Fruit fly (Drosophila melanogaster) whole organism, wandering third instar larva: Measurements from ENCODE around the gene CG31542.

Experiments
- Abd-B ChIP-seq: fragments of >200 bp; optimal IDR thresholded peaks from 2 replicates; lab custom pipeline; 2017; ENCODE audit warnings: missing biosample characterization, missing genetic modification characterization
- CG32264 ChIP-seq: fragments of 200-800 bp; sonication (Bioruptor generic); optimal IDR thresholded peaks from 2 replicates; lab custom pipeline; 2016; ENCODE audit warnings: missing biosample characterization, missing genetic modification characterization
- CG9705 ChIP-seq: fragments of 200-800 bp; sonication (Bioruptor generic); optimal IDR thresholded peaks from 2 replicates; lab custom pipeline; 2018; ENCODE audit warnings: missing biosample characterization, mild to moderate bottlenecking, missing genetic modification characterization
- CrebA ChIP-seq: fragments of 200-800 bp; sonication (Bioruptor generic); optimal IDR thresholded peaks from 2 replicates; lab custom pipeline; 2016; ENCODE audit warnings: missing biosample characterization, mild to moderate bottlenecking, missing genetic modification characterization, borderline replicate concordance
- Dfd ChIP-seq: fragments of >200 bp; optimal IDR thresholded peaks from 2 replicates; lab custom pipeline; 2017; ENCODE audit warnings: missing biosample characterization, missing genetic modification characterization
- Dif ChIP-seq: fragments of 200-275, 200-300 bp; sonication (Bioruptor generic); optimal IDR thresholded peaks from 2 replicates; lab custom pipeline; 2018; ENCODE audit warnings: missing biosample characterization, missing genetic modification characterization; ENCODE audit not compliant: partially characterized antibody
- GATAd ChIP-seq: sonication (Bioruptor generic); optimal IDR thresholded peaks from 2 replicates; lab custom pipeline; 2016; ENCODE audit warnings: missing biosample characterization, missing genetic modification characterization
- HLH106 ChIP-seq: fragments of 200-800 bp; optimal IDR thresholded peaks from 3 replicates; lab custom pipeline; 2019; ENCODE audit warnings: missing biosample characterization, mild to moderate bottlenecking, missing genetic modification characterization, moderate library complexity
- Hnf4 ChIP-seq: fragments of 200-800 bp; sonication (Bioruptor generic); optimal IDR thresholded peaks from 2 replicates; lab custom pipeline; 2016; ENCODE audit warnings: missing biosample characterization, mild to moderate bottlenecking, missing genetic modification characterization
- Hr78 ChIP-seq: fragments of >200 bp; optimal IDR thresholded peaks from 2 replicates; lab custom pipeline; 2017; ENCODE audit warnings: missing biosample characterization, missing genetic modification characterization
- Hr83 ChIP-seq: fragments of 200-300 bp; sonication (Bioruptor generic); optimal IDR thresholded peaks from 2 replicates; lab custom pipeline; 2016; ENCODE audit warnings: missing biosample characterization, mild to moderate bottlenecking, missing genetic modification characterization, moderate library complexity; ENCODE audit not compliant: poor library complexity, severe bottlenecking
- Jra ChIP-seq: sonication (Bioruptor generic); optimal IDR thresholded peaks from 2 replicates; lab custom pipeline; 2016; ENCODE audit warnings: missing biosample characterization, missing genetic modification characterization
- Mio ChIP-seq: sonication (Bioruptor generic); optimal IDR thresholded peaks from 2 replicates; lab custom pipeline; 2016; ENCODE audit warnings: missing biosample characterization, missing genetic modification characterization
- Myc ChIP-seq: fragments of >200 bp; optimal IDR thresholded peaks from 2 replicates; lab custom pipeline; 2017
- N ChIP-seq: fragments of >200 bp; optimal IDR thresholded peaks from 2 replicates; lab custom pipeline; 2018; ENCODE audit warnings: missing biosample characterization, missing external identifiers, missing genetic modification characterization
- OdsH ChIP-seq: fragments of 200-800 bp; sonication (Bioruptor generic); optimal IDR thresholded peaks from 2 replicates; lab custom pipeline; 2016; ENCODE audit warnings: missing biosample characterization, mild to moderate bottlenecking, missing genetic modification characterization
- Rel ChIP-seq, 2 experiments: fragments of 200-800 bp; sonication (Bioruptor generic) in 1 of 2; optimal IDR thresholded peaks; 2 replicates in 1 of 2; 3 replicates in 1 of 2; lab custom pipeline; 2016 to 2019; ENCODE audit warnings: mild to moderate bottlenecking in 2 of 2, missing biosample characterization in 2 of 2, missing genetic modification characterization in 2 of 2, moderate library complexity in 1 of 2
- Sp1 ChIP-seq: fragments of 200-800 bp; sonication (Bioruptor generic); optimal IDR thresholded peaks from 3 replicates; lab custom pipeline; 2019; ENCODE audit warnings: missing biosample characterization, mild to moderate bottlenecking, missing genetic modification characterization, moderate library complexity
- Vsx2 ChIP-seq: fragments of 200-300, 225-300 bp; sonication (Bioruptor generic); optimal IDR thresholded peaks from 2 replicates; lab custom pipeline; 2018; ENCODE audit warnings: missing biosample characterization, missing genetic modification characterization; ENCODE audit not compliant: partially characterized antibody
- br ChIP-seq: fragments of 200-800 bp; sonication (Bioruptor generic); optimal IDR thresholded peaks from 2 replicates; lab custom pipeline; 2016; ENCODE audit warnings: missing biosample characterization, missing genetic modification characterization
- brk ChIP-seq: fragments of 200-800 bp; sonication (Bioruptor generic); optimal IDR thresholded peaks from 2 replicates; lab custom pipeline; 2016; ENCODE audit warnings: missing biosample characterization, mild to moderate bottlenecking, missing genetic modification characterization
- dl ChIP-seq, 2 experiments: fragments of 175-275, 200-275 bp in 1 of 2; fragments of 200-275 bp in 1 of 2; sonication (Bioruptor generic); optimal IDR thresholded peaks; lab custom pipeline; 2018; ENCODE audit warnings: mild to moderate bottlenecking in 2 of 2, missing biosample characterization in 2 of 2, missing genetic modification characterization in 2 of 2, moderate library complexity in 2 of 2; ENCODE audit not compliant: partially characterized antibody in 2 of 2, insufficient read depth in 1 of 2
- dmrt93B ChIP-seq: fragments of 200-800 bp; sonication (Bioruptor generic); optimal IDR thresholded peaks from 2 replicates; lab custom pipeline; 2018; ENCODE audit warnings: missing biosample characterization, mild to moderate bottlenecking, missing genetic modification characterization
- dsf ChIP-seq: sonication (Bioruptor generic); optimal IDR thresholded peaks from 2 replicates; lab custom pipeline; 2016; ENCODE audit warnings: missing biosample characterization, missing genetic modification characterization, borderline replicate concordance
- ey ChIP-seq: fragments of 200-800 bp; sonication (Bioruptor generic); optimal IDR thresholded peaks from 2 replicates; lab custom pipeline; 2016; ENCODE audit warnings: missing biosample characterization, missing genetic modification characterization
- foxo ChIP-seq, 2 experiments: fragments of 200-800 bp; sonication (Bioruptor generic); optimal IDR thresholded peaks; 2 replicates in 1 of 2; 3 replicates in 1 of 2; lab custom pipeline; 2016 to 2017; ENCODE audit warnings: missing biosample characterization in 2 of 2, missing genetic modification characterization in 2 of 2
- fru ChIP-seq: fragments of 200-800 bp; sonication (Bioruptor generic); optimal IDR thresholded peaks from 3 replicates; lab custom pipeline; 2016; ENCODE audit warnings: missing biosample characterization, mild to moderate bottlenecking, missing genetic modification characterization
- h ChIP-seq: fragments of 200-800 bp; sonication (Bioruptor generic); optimal IDR thresholded peaks from 3 replicates; lab custom pipeline; 2016; ENCODE audit warnings: missing biosample characterization, mild to moderate bottlenecking, missing genetic modification characterization
- jim ChIP-seq: fragments of 175-275, 200-325 bp; sonication (Bioruptor generic); optimal IDR thresholded peaks from 2 replicates; lab custom pipeline; 2016; ENCODE audit warnings: missing biosample characterization, mild to moderate bottlenecking, missing genetic modification characterization
- lola ChIP-seq: fragments of >200 bp; optimal IDR thresholded peaks from 2 replicates; lab custom pipeline; 2017; ENCODE audit warnings: missing biosample characterization, missing genetic modification characterization
- pan ChIP-seq: fragments of >200 bp; optimal IDR thresholded peaks from 2 replicates; lab custom pipeline; 2017
- psq ChIP-seq: fragments of 200-800 bp; sonication (Bioruptor generic); optimal IDR thresholded peaks from 3 replicates; lab custom pipeline; 2017; ENCODE audit warnings: missing biosample characterization, mild to moderate bottlenecking, missing genetic modification characterization, moderate library complexity
- rgr ChIP-seq: fragments of 200-800 bp; sonication (Bioruptor generic); optimal IDR thresholded peaks from 3 replicates; lab custom pipeline; 2016; ENCODE audit warnings: missing biosample characterization, mild to moderate bottlenecking, missing genetic modification characterization
- sage ChIP-seq: fragments of 200-800 bp; sonication (Bioruptor generic); optimal IDR thresholded peaks from 2 replicates; lab custom pipeline; 2016; ENCODE audit warnings: missing biosample characterization, mild to moderate bottlenecking, missing genetic modification characterization
- sv ChIP-seq: fragments of 200-800 bp; sonication (Bioruptor generic); optimal IDR thresholded peaks from 3 replicates; lab custom pipeline; 2016; ENCODE audit warnings: missing biosample characterization, missing genetic modification characterization
- tai ChIP-seq: sonication (Bioruptor generic); optimal IDR thresholded peaks from 2 replicates; lab custom pipeline; 2016; ENCODE audit warnings: missing biosample characterization, missing genetic modification characterization
- usp ChIP-seq: fragments of >200 bp; optimal IDR thresholded peaks from 2 replicates; lab custom pipeline; 2017; ENCODE audit warnings: missing biosample characterization, missing genetic modification characterization
- woc ChIP-seq: sonication (Bioruptor generic); optimal IDR thresholded peaks from 2 replicates; lab custom pipeline; 2016; ENCODE audit warnings: missing biosample characterization, mild to moderate bottlenecking, missing genetic modification characterization

The CG31542 gene

dm6 chr3R:5371563-5371962 is 2.2 kb downstream of the CG31542 start, which contains the start of gene Polr2F:
Polr2F (plus strand) TSS chr3R:5371795.
- TF ChIP-seq dmrt93B (GFP tag; lab: Kevin White, UChicago) (no peak), brk (no peak), woc (peak; percentile 96), sv (GFP tag; lab: Kevin White, UChicago) (peak; percentile 78), Dfd (GFP tag; lab: Kevin White, UChicago) (no peak), Mio (GFP tag; lab: Kevin White, UChicago) (peak; percentile 46), dsf (no peak), sage (peak; percentile 22), GATAd (GFP tag; lab: Kevin White, UChicago) (no peak), Dif (GFP tag; lab: Kevin White, UChicago) (no peak), OdsH (GFP tag; lab: Kevin White, UChicago) (peak; percentile 63), rgr (GFP tag; lab: Kevin White, UChicago) (peak; percentile 89), CrebA (GFP tag; lab: Kevin White, UChicago) (no peak), CG32264 (peak; percentile 66), Rel (GFP tag; optimal IDR thresholded peaks at IDR 0.05; lab: Kevin White, UChicago) (no peak), Rel (tag; optimal IDR thresholded peaks at IDR 0.05; lab: Kevin White, UChicago) (peak; percentile 53), HLH106 (tag; lab: Kevin White, UChicago) (peak; percentile 77), Myc (peak; percentile 80), Jra (GFP tag; lab: Kevin White, UChicago) (no peak), lola (GFP tag; lab: Kevin White, UChicago) (no peak), Hnf4 (no peak), ey (GFP tag; lab: Kevin White, UChicago) (peak; percentile 85), tai (GFP tag; lab: Kevin White, UChicago) (no peak), br (GFP tag; lab: Kevin White, UChicago) (peak; percentile 81), Sp1 (GFP tag; lab: Kevin White, UChicago) (peak; percentile 67), Abd-B (GFP tag; lab: Kevin White, UChicago) (no peak), pan (lab: Kevin White, UChicago) (no peak), CG9705 (GFP tag; lab: Kevin White, UChicago) (peak; percentile 74), jim (peak; percentile 78), dl (GFP tag; optimal IDR thresholded peaks at IDR 0.05; lab: Kevin White, UChicago; ENCODE audit: insufficient read depth in 1 of 2, partially characterized antibody in 2 of 2) (no peak), usp (GFP tag; lab: Kevin White, UChicago) (no peak), fru (peak; percentile 80), Hr83 (GFP tag; lab: Kevin White, UChicago) (peak; percentile 96), h (GFP tag; lab: Kevin White, UChicago) (peak; percentile 89), psq (GFP tag; lab: Kevin White, UChicago) (peak; percentile 65), foxo (GFP tag; optimal IDR thresholded peaks at IDR 0.05; lab: Kevin White, UChicago) (peak in 1 of 2 experiments; percentile 91), N (GFP tag; lab: Kevin White, UChicago) (no peak), Hr78 (GFP tag; lab: Kevin White, UChicago) (no peak), Vsx2 (no peak)

- TF ChIP-seq Dfd (GFP tag; lab: Kevin White, UChicago): no peak
- TF ChIP-seq ey (GFP tag; lab: Kevin White, UChicago): no peak
- no peak for TF ChIP-seq pan (lab: Kevin White, UChicago)
- TF ChIP-seq Sp1 (GFP tag; lab: Kevin White, UChicago): no peak
Measured at dm6 chr3R:5374720-5375119, 5.4 kb downstream of the CG31542 start, which contains the start of the genes hd and CG14667. hd (minus strand) TSS chr3R:5374962. CG14667 (plus strand) TSS chr3R:5375022.

dm6 chr3R:5376612-5377011 is 7.3 kb downstream of the CG31542 start, which contains the start of gene 7B2:
7B2 (plus strand) TSS chr3R:5376780.
- TF ChIP-seq foxo (GFP tag; optimal IDR thresholded peaks at IDR 0.05; lab: Kevin White, UChicago) (no peak), OdsH (GFP tag; lab: Kevin White, UChicago) (no peak), Hnf4 (no peak), dmrt93B (GFP tag; lab: Kevin White, UChicago) (no peak), Vsx2 (no peak), pan (lab: Kevin White, UChicago) (no peak), Myc (no peak), psq (GFP tag; lab: Kevin White, UChicago) (no peak), Hr78 (GFP tag; lab: Kevin White, UChicago) (no peak), woc (no peak), HLH106 (tag; lab: Kevin White, UChicago) (no peak), N (GFP tag; lab: Kevin White, UChicago) (no peak), CG9705 (GFP tag; lab: Kevin White, UChicago) (no peak), h (GFP tag; lab: Kevin White, UChicago) (no peak)
